Worm (Caenorhabditis elegans) whole organism, young adult: ENCODE data around the gene tag-243.

Source experiments
- B0336.3 ChIP-seq: fragments of 200-800 bp; sonication (Bioruptor generic); IDR thresholded peaks from 2 replicates; pipeline ENCODE4 v1.3.6; 2022; ENCODE audit warnings: missing genetic modification characterization, missing compliant biosample characterization
- F23B12.7 ChIP-seq: sonication (generic microtip); optimal IDR thresholded peaks from 2 replicates; lab custom pipeline; 2017; ENCODE audit warnings: missing genetic modification characterization, mild to moderate bottlenecking, missing compliant biosample characterization, antibody characterized with exemption, moderate library complexity; ENCODE audit not compliant: insufficient read depth
- F33H1.4 ChIP-seq: fragments of 200-800 bp; sonication (Bioruptor generic); IDR thresholded peaks from 2 replicates; pipeline ENCODE4 v1.3.6; 2022; ENCODE audit warnings: missing genetic modification reagents, missing genetic modification characterization, missing compliant biosample characterization
- K12H6.12 ChIP-seq: fragments of 200-800 bp; sonication (Bioruptor generic); optimal IDR thresholded peaks from 2 replicates; lab custom pipeline; 2018; ENCODE audit warnings: mild to moderate bottlenecking, missing genetic modification characterization, missing compliant biosample characterization
- Y53G8AR.9 ChIP-seq: fragments of 200-800 bp; sonication (Bioruptor generic); conservative IDR thresholded peaks from 2 replicates; pipeline ENCODE4 v1.3.6; 2022; ENCODE audit warnings: missing genetic modification reagents, missing genetic modification characterization, missing compliant biosample characterization
- Y95B8A.8 ChIP-seq: fragments of 200-800 bp; sonication (Bioruptor generic); IDR thresholded peaks from 2 replicates; pipeline ENCODE4 v1.3.6; 2022; ENCODE audit warnings: missing genetic modification reagents, missing genetic modification characterization, missing compliant biosample characterization
- ZK185.1 ChIP-seq: sonication (generic microtip); optimal IDR thresholded peaks from 2 replicates; lab custom pipeline; 2016; ENCODE audit warnings: mild to moderate bottlenecking, missing genetic modification characterization, missing compliant biosample characterization; ENCODE audit not compliant: poor library complexity, severe bottlenecking
- ama-1 ChIP-seq, 3 experiments: fragments of 150-350 bp in 1 of 3; sonication (generic microtip) in 2 of 3; optimal IDR thresholded peaks; 2 replicates each; lab custom pipeline; 2014 to 2018; ENCODE audit warnings: missing biosample characterization in 2 of 3, missing genetic modification characterization in 2 of 3, missing genetic modification reagents in 2 of 3
- aptf-3 ChIP-seq: fragments of 200-800 bp; sonication (Bioruptor generic); IDR thresholded peaks from 2 replicates; pipeline ENCODE4 v1.3.6; 2022; ENCODE audit warnings: missing genetic modification characterization, missing compliant biosample characterization
- atf-7 ChIP-seq: sonication (generic microtip); optimal IDR thresholded peaks from 2 replicates; lab custom pipeline; 2017; ENCODE audit warnings: mild to moderate bottlenecking, missing genetic modification characterization, missing compliant biosample characterization
- attf-5 ChIP-seq: fragments of 200-800 bp; sonication (Bioruptor generic); optimal IDR thresholded peaks from 2 replicates; lab custom pipeline; 2018; ENCODE audit warnings: mild to moderate bottlenecking, missing genetic modification characterization, missing compliant biosample characterization
- ccch-3 ChIP-seq: fragments of 200-800 bp; sonication (Bioruptor generic); optimal IDR thresholded peaks from 2 replicates; lab custom pipeline; 2018; ENCODE audit warnings: mild to moderate bottlenecking, missing genetic modification characterization, missing compliant biosample characterization
- cebp-1 ChIP-seq, 2 experiments: fragments of 200-800 bp in 1 of 2; sonication (Bioruptor generic) in 1 of 2; sonication (generic microtip) in 1 of 2; IDR thresholded peaks in 1 of 2; optimal IDR thresholded peaks in 1 of 2; 2 replicates each; pipeline versions ENCODE4 v1.3.6 to Lab custom; 2017 to 2022; ENCODE audit warnings: missing compliant biosample characterization in 2 of 2, missing genetic modification characterization in 2 of 2, mild to moderate bottlenecking in 1 of 2, missing genetic modification reagents in 1 of 2, moderate library complexity in 1 of 2
- dox-1 ChIP-seq: fragments of 200-800 bp; sonication (Bioruptor generic); IDR thresholded peaks from 2 replicates; pipeline ENCODE4 v1.3.6; 2022; ENCODE audit warnings: missing genetic modification reagents, missing genetic modification characterization, missing compliant biosample characterization
- dpl-1 ChIP-seq: fragments of 150-350 bp; optimal IDR thresholded peaks from 2 replicates; lab custom pipeline; 2014; ENCODE audit warnings: missing biosample characterization, missing genetic modification reagents, missing genetic modification characterization
- efl-1 ChIP-seq: fragments of 150-350 bp; optimal IDR thresholded peaks from 2 replicates; lab custom pipeline; 2014; ENCODE audit warnings: missing biosample characterization, missing genetic modification reagents, missing genetic modification characterization
- hmg-1.2 ChIP-seq: fragments of 200-800 bp; sonication (Bioruptor generic); IDR thresholded peaks from 2 replicates; pipeline ENCODE4 v1.3.6; 2022; ENCODE audit warnings: missing genetic modification reagents, missing genetic modification characterization, missing compliant biosample characterization
- hsf-1 ChIP-seq: fragments of 200-800 bp; sonication (Bioruptor generic); IDR thresholded peaks from 2 replicates; pipeline ENCODE4 v1.3.6; 2022; ENCODE audit warnings: missing genetic modification reagents, missing genetic modification characterization, missing compliant biosample characterization
- let-607 ChIP-seq, 2 experiments: fragments of 200-800 bp in 1 of 2; sonication (Bioruptor generic) in 1 of 2; sonication (generic microtip) in 1 of 2; optimal IDR thresholded peaks; 2 replicates each; lab custom pipeline; 2016 to 2018; ENCODE audit warnings: mild to moderate bottlenecking in 2 of 2, missing compliant biosample characterization in 2 of 2, missing genetic modification characterization in 2 of 2, moderate library complexity in 2 of 2, missing genotype in 1 of 2
- lin-35 ChIP-seq, 3 experiments: fragments of 150-350 bp in 2 of 3; sonication (generic microtip) in 1 of 3; optimal IDR thresholded peaks; 2 replicates each; lab custom pipeline; 2014 to 2018; ENCODE audit warnings: missing biosample characterization in 3 of 3, missing genetic modification characterization in 3 of 3, missing genetic modification reagents in 3 of 3
- lin-40 ChIP-seq: sonication (generic microtip); optimal IDR thresholded peaks from 2 replicates; lab custom pipeline; 2016; ENCODE audit warnings: missing genetic modification characterization, mild to moderate bottlenecking, missing compliant biosample characterization, missing genotype, missing genetic modification reagents
- lin-54 ChIP-seq: fragments of 200-800 bp; sonication (Bioruptor generic); optimal IDR thresholded peaks from 2 replicates; lab custom pipeline; 2018; ENCODE audit warnings: mild to moderate bottlenecking, missing genetic modification characterization, missing compliant biosample characterization
- lsl-1 ChIP-seq: fragments of 200-800 bp; sonication (Bioruptor generic); optimal IDR thresholded peaks from 2 replicates; lab custom pipeline; 2018; ENCODE audit warnings: mild to moderate bottlenecking, missing genetic modification characterization, moderate library complexity, missing compliant biosample characterization
- madf-3 ChIP-seq: fragments of 200-800 bp; sonication (Bioruptor generic); IDR thresholded peaks from 2 replicates; pipeline ENCODE4 v1.3.6; 2022; ENCODE audit warnings: missing genetic modification reagents, missing genetic modification characterization, missing compliant biosample characterization
- madf-6 ChIP-seq: fragments of 200-800 bp; sonication (Bioruptor generic); IDR thresholded peaks from 2 replicates; pipeline ENCODE4 v1.3.6; 2022; ENCODE audit warnings: missing genetic modification reagents, missing genetic modification characterization, missing compliant biosample characterization
- mcd-1 ChIP-seq: fragments of 200-800 bp; sonication (Bioruptor generic); IDR thresholded peaks from 2 replicates; pipeline ENCODE4 v1.3.6; 2022; ENCODE audit warnings: missing genetic modification reagents, missing genetic modification characterization, missing compliant biosample characterization
- mel-28 ChIP-seq: sonication (generic microtip); optimal IDR thresholded peaks from 2 replicates; lab custom pipeline; 2016; ENCODE audit warnings: borderline replicate concordance, mild to moderate bottlenecking, missing genetic modification characterization, missing compliant biosample characterization
- nfya-1 ChIP-seq: sonication (generic microtip); optimal IDR thresholded peaks from 2 replicates; lab custom pipeline; 2017; ENCODE audit warnings: antibody characterized with exemption, missing compliant biosample characterization, missing genetic modification characterization, borderline replicate concordance; ENCODE audit not compliant: insufficient read depth
- nfyb-1 ChIP-seq: fragments of 200-800 bp; sonication (Bioruptor generic); IDR thresholded peaks from 2 replicates; pipeline ENCODE4 v1.3.6; 2022; ENCODE audit warnings: missing genetic modification reagents, missing genetic modification characterization, missing compliant biosample characterization
- nhr-27 ChIP-seq: fragments of 200-800 bp; sonication (Bioruptor generic); optimal IDR thresholded peaks from 2 replicates; lab custom pipeline; 2018; ENCODE audit warnings: mild to moderate bottlenecking, missing genetic modification characterization, moderate library complexity, missing compliant biosample characterization
- nhr-80 ChIP-seq: sonication (generic microtip); optimal IDR thresholded peaks from 2 replicates; lab custom pipeline; 2016; ENCODE audit warnings: missing genetic modification characterization, missing compliant biosample characterization
- nhr-90 ChIP-seq: sonication (generic microtip); optimal IDR thresholded peaks from 2 replicates; lab custom pipeline; 2016; ENCODE audit warnings: missing genotype, mild to moderate bottlenecking, missing genetic modification characterization, missing compliant biosample characterization
- pbrm-1 ChIP-seq: fragments of 200-800 bp; sonication (Bioruptor generic); IDR thresholded peaks from 2 replicates; pipeline ENCODE4 v1.3.6; 2022; ENCODE audit warnings: missing genetic modification reagents, missing genetic modification characterization, missing compliant biosample characterization
- repo-1 ChIP-seq: sonication (generic microtip); optimal IDR thresholded peaks from 2 replicates; lab custom pipeline; 2017; ENCODE audit warnings: mild to moderate bottlenecking, missing genetic modification characterization, missing compliant biosample characterization
- sdz-38 ChIP-seq: sonication (generic microtip); optimal IDR thresholded peaks from 2 replicates; lab custom pipeline; 2016; ENCODE audit warnings: missing genotype, missing genetic modification characterization, missing compliant biosample characterization
- snpc-3.4 ChIP-seq: sonication (generic microtip); optimal IDR thresholded peaks from 2 replicates; lab custom pipeline; 2017; ENCODE audit warnings: missing genetic modification characterization, mild to moderate bottlenecking, missing compliant biosample characterization, antibody characterized with exemption, moderate library complexity, missing genotype, missing genetic modification reagents
- snpc-4 ChIP-seq, 5 experiments: fragments of 150-350 bp in 1 of 5; sonication (generic microtip) in 4 of 5; optimal IDR thresholded peaks; 2 replicates each; lab custom pipeline; 2014 to 2018; ENCODE audit warnings: missing genetic modification characterization in 5 of 5, missing biosample characterization in 3 of 5, antibody characterized with exemption in 2 of 5, mild to moderate bottlenecking in 2 of 5, missing compliant biosample characterization in 2 of 5, missing genotype in 2 of 5, moderate library complexity in 2 of 5, missing genetic modification reagents in 1 of 5
- tbp1 ChIP-seq: fragments of 200-800 bp; sonication (Bioruptor generic); optimal IDR thresholded peaks from 2 replicates; lab custom pipeline; 2018; ENCODE audit warnings: mild to moderate bottlenecking, missing genetic modification characterization, missing compliant biosample characterization
- tlf-1 ChIP-seq: fragments of 200-800 bp; sonication (Bioruptor generic); optimal IDR thresholded peaks from 2 replicates; lab custom pipeline; 2018; ENCODE audit warnings: mild to moderate bottlenecking, missing genetic modification characterization, missing compliant biosample characterization
- xnd-1 ChIP-seq: sonication (generic microtip); optimal IDR thresholded peaks from 2 replicates; lab custom pipeline; 2016; ENCODE audit warnings: missing genotype, missing genetic modification reagents, missing genetic modification characterization, missing compliant biosample characterization
- zim-3 ChIP-seq: sonication (generic microtip); optimal IDR thresholded peaks from 2 replicates; lab custom pipeline; 2017; ENCODE audit warnings: mild to moderate bottlenecking, missing genetic modification characterization, moderate library complexity, missing compliant biosample characterization
- ztf-18 ChIP-seq: sonication (generic microtip); optimal IDR thresholded peaks from 2 replicates; lab custom pipeline; 2016; ENCODE audit warnings: missing genotype, mild to moderate bottlenecking, missing genetic modification characterization, missing compliant biosample characterization
- ztf-22 ChIP-seq: fragments of 200-800 bp; sonication (Bioruptor generic); optimal IDR thresholded peaks from 2 replicates; lab custom pipeline; 2018; ENCODE audit warnings: mild to moderate bottlenecking, missing genetic modification characterization, moderate library complexity, missing compliant biosample characterization
- ztf-26 ChIP-seq: sonication (generic microtip); optimal IDR thresholded peaks from 2 replicates; lab custom pipeline; 2017; ENCODE audit warnings: missing genetic modification characterization, missing compliant biosample characterization
- ztf-3 ChIP-seq: fragments of 200-800 bp; sonication (Bioruptor generic); optimal IDR thresholded peaks from 2 replicates; lab custom pipeline; 2018; ENCODE audit warnings: mild to moderate bottlenecking, missing genetic modification characterization, missing compliant biosample characterization

tag-243 gene

ce11 chrIII:4693281-4693680 lies 5.0 kb upstream of the tag-243 start, which contains the start of gene nifk-1:
Gene nifk-1, minus strand, starts transcription at chrIII:4693307.
- TF ChIP-seq aptf-3 (GFP tag; lab: Robert Waterston, UW) (no peak), madf-3 (GFP tag; lab: Robert Waterston, UW) (0 out of 2 replicates have a peak, but pooled peaks have one; percentile 14), lin-40 (tag; lab: Kevin White, UChicago) (peak; percentile 55), cebp-1 (GFP tag; IDR thresholded peaks at IDR 0.05; lab: Robert Waterston, UW) (no peak), cebp-1 (tag; optimal IDR thresholded peaks at IDR 0.05; lab: Kevin White, UChicago) (peak; percentile 58), Y95B8A.8 (GFP tag; lab: Robert Waterston, UW) (no peak), B0336.3 (GFP tag; lab: Robert Waterston, UW) (0 out of 2 replicates have a peak, but pooled peaks have one; percentile 28), Y53G8AR.9 (GFP tag; lab: Robert Waterston, UW) (no peak), lin-54 (GFP tag; lab: Kevin White, UChicago) (peak; percentile 73), dox-1 (peak; percentile 84), tlf-1 (GFP tag; lab: Kevin White, UChicago) (peak; percentile 3), snpc-3.4 (tag; lab: Kevin White, UChicago) (peak; percentile 23), pbrm-1 (GFP tag; lab: Robert Waterston, UW) (0 out of 2 replicates have a peak, but pooled peaks have one; percentile 54), zim-3 (tag; lab: Kevin White, UChicago) (no peak), madf-6 (GFP tag; lab: Robert Waterston, UW) (peak; percentile 65), nhr-90 (tag; lab: Kevin White, UChicago) (no peak), atf-7 (no peak), sdz-38 (no peak), nhr-80 (tag; lab: Kevin White, UChicago) (peak; percentile 79), ztf-26 (tag; lab: Kevin White, UChicago) (no peak), tbp1 (GFP tag; lab: Kevin White, UChicago) (peak; percentile 46), lsl-1 (GFP tag; lab: Kevin White, UChicago) (peak; percentile 66), nfya-1 (no peak), nfyb-1 (peak; percentile 56; the same call in 1 of the 2 replicates), snpc-4 (GFP tag; optimal IDR thresholded peaks at IDR 0.05; lab: Kevin White, UChicago) (no peak), snpc-4 (tag; optimal IDR thresholded peaks at IDR 0.05; lab: Kevin White, UChicago) (peak in 3 of 4 experiments; percentile 28 to 69 (median 68)), ama-1 (optimal IDR thresholded peaks at IDR 0.05; lab: Kevin White, UChicago) (no peak), ama-1 (GFP tag; optimal IDR thresholded peaks at IDR 0.05; lab: Kevin White, UChicago) (no peak), ccch-3 (GFP tag; lab: Kevin White, UChicago) (no peak), mel-28 (tag; lab: Kevin White, UChicago) (no peak), lin-35 (GFP tag; optimal IDR thresholded peaks at IDR 0.05; lab: Kevin White, UChicago) (peak in 1 of 3 experiments; percentile 47), repo-1 (no peak), xnd-1 (no peak), nhr-27 (tag; lab: Kevin White, UChicago) (no peak), ztf-22 (no peak), F23B12.7 (tag; lab: Kevin White, UChicago) (peak; percentile 57), ZK185.1 (tag; lab: Kevin White, UChicago) (peak; percentile 7), F33H1.4 (peak; percentile 44), let-607 (tag; optimal IDR thresholded peaks at IDR 0.05; lab: Kevin White, UChicago) (peak in 1 of 2 experiments; percentile 22), attf-5 (GFP tag; lab: Kevin White, UChicago) (peak; percentile 86), hsf-1 (GFP tag; lab: Robert Waterston, UW) (no peak), hmg-1.2 (no peak; the same call in 1 of the 2 replicates), ztf-18 (tag; lab: Kevin White, UChicago) (peak; percentile 95), ztf-3 (GFP tag; lab: Kevin White, UChicago) (no peak), efl-1 (GFP tag; lab: Kevin White, UChicago) (peak; percentile 56), dpl-1 (GFP tag; lab: Kevin White, UChicago) (peak; percentile 34), K12H6.12 (tag; lab: Kevin White, UChicago) (peak; percentile 22), mcd-1 (GFP tag; lab: Robert Waterston, UW) (peak; percentile 67)
